Worm (Caenorhabditis elegans) whole organism, young adult: Measurements from ENCODE around the gene Y47D3A.31.
A peak's percentile ranks its signal among the peaks of the same experiment; 100 is the strongest.

Experiments
- B0019.2 ChIP-seq: fragments of 200-800 bp; sonication (Bioruptor generic); conservative IDR thresholded peaks from 2 replicates; pipeline ENCODE4 v1.3.6; 2022; ENCODE audit warnings: missing genetic modification reagents, missing genetic modification characterization, missing compliant biosample characterization
- C06A6.2 ChIP-seq: fragments of 200-800 bp; sonication (Bioruptor generic); conservative IDR thresholded peaks from 2 replicates; pipeline ENCODE4 v1.3.6; 2022; ENCODE audit warnings: missing genetic modification characterization, missing compliant biosample characterization
- D2030.7 ChIP-seq: fragments of 200-800 bp; sonication (Bioruptor generic); IDR thresholded peaks from 2 replicates; pipeline ENCODE4 v1.3.6; 2022; ENCODE audit warnings: missing genetic modification reagents, missing genetic modification characterization, missing compliant biosample characterization
- F33H1.4 ChIP-seq: fragments of 200-800 bp; sonication (Bioruptor generic); IDR thresholded peaks from 2 replicates; pipeline ENCODE4 v1.3.6; 2022; ENCODE audit warnings: missing genetic modification reagents, missing genetic modification characterization, missing compliant biosample characterization
- K11D2.4 ChIP-seq: fragments of 200-800 bp; sonication (Bioruptor generic); IDR thresholded peaks from 2 replicates; pipeline ENCODE4 v1.3.6; 2022; ENCODE audit warnings: missing genetic modification reagents, missing genetic modification characterization, missing compliant biosample characterization
- K12H6.12 ChIP-seq: fragments of 200-800 bp; sonication (Bioruptor generic); optimal IDR thresholded peaks from 2 replicates; lab custom pipeline; 2018; ENCODE audit warnings: mild to moderate bottlenecking, missing genetic modification characterization, missing compliant biosample characterization
- Y53G8AR.9 ChIP-seq: fragments of 200-800 bp; sonication (Bioruptor generic); conservative IDR thresholded peaks from 2 replicates; pipeline ENCODE4 v1.3.6; 2022; ENCODE audit warnings: missing genetic modification reagents, missing genetic modification characterization, missing compliant biosample characterization
- akir-1 ChIP-seq: fragments of 200-800 bp; sonication (Bioruptor generic); optimal IDR thresholded peaks from 2 replicates; lab custom pipeline; 2018; ENCODE audit warnings: mild to moderate bottlenecking, missing genetic modification characterization, moderate library complexity, missing compliant biosample characterization
- aptf-3 ChIP-seq: fragments of 200-800 bp; sonication (Bioruptor generic); IDR thresholded peaks from 2 replicates; pipeline ENCODE4 v1.3.6; 2022; ENCODE audit warnings: missing genetic modification characterization, missing compliant biosample characterization
- attf-3 ChIP-seq: fragments of 200-800 bp; sonication (Bioruptor generic); conservative IDR thresholded peaks from 2 replicates; pipeline ENCODE4 v1.3.6; 2022; ENCODE audit warnings: missing genetic modification reagents, missing genetic modification characterization, missing compliant biosample characterization
- bed-2 ChIP-seq: fragments of 200-800 bp; sonication (Bioruptor generic); IDR thresholded peaks from 2 replicates; pipeline ENCODE4 v1.3.6; 2022; ENCODE audit warnings: missing genetic modification reagents, missing genetic modification characterization, missing compliant biosample characterization
- cebp-1 ChIP-seq, 2 experiments: fragments of 200-800 bp in 1 of 2; sonication (Bioruptor generic) in 1 of 2; sonication (generic microtip) in 1 of 2; IDR thresholded peaks in 1 of 2; optimal IDR thresholded peaks in 1 of 2; 2 replicates each; pipeline versions ENCODE4 v1.3.6 to Lab custom; 2017 to 2022; ENCODE audit warnings: missing compliant biosample characterization in 2 of 2, missing genetic modification characterization in 2 of 2, mild to moderate bottlenecking in 1 of 2, missing genetic modification reagents in 1 of 2, moderate library complexity in 1 of 2
- ceh-58 ChIP-seq: fragments of 200-800 bp; sonication (Bioruptor generic); IDR thresholded peaks from 2 replicates; pipeline ENCODE4 v1.3.6; 2022; ENCODE audit warnings: missing genetic modification characterization, missing compliant biosample characterization
- ceh-79 ChIP-seq: sonication (generic microtip); optimal IDR thresholded peaks from 2 replicates; lab custom pipeline; 2017; ENCODE audit warnings: mild to moderate bottlenecking, missing genetic modification characterization, missing compliant biosample characterization
- egl-44 ChIP-seq: fragments of 200-800 bp; sonication (Bioruptor generic); IDR thresholded peaks from 2 replicates; pipeline ENCODE4 v1.3.6; 2022; ENCODE audit warnings: missing genetic modification reagents, missing genetic modification characterization, missing compliant biosample characterization
- egrh-3 ChIP-seq: fragments of 200-800 bp; sonication (Bioruptor generic); IDR thresholded peaks from 2 replicates; pipeline ENCODE4 v1.3.6; 2022; ENCODE audit warnings: missing genetic modification reagents, missing genetic modification characterization, missing compliant biosample characterization
- him-1 ChIP-seq: sonication (generic microtip); optimal IDR thresholded peaks from 2 replicates; lab custom pipeline; 2016; ENCODE audit warnings: missing genotype, missing genetic modification reagents, missing genetic modification characterization, missing compliant biosample characterization
- hmg-1.2 ChIP-seq: fragments of 200-800 bp; sonication (Bioruptor generic); IDR thresholded peaks from 2 replicates; pipeline ENCODE4 v1.3.6; 2022; ENCODE audit warnings: missing genetic modification reagents, missing genetic modification characterization, missing compliant biosample characterization
- hsf-1 ChIP-seq: fragments of 200-800 bp; sonication (Bioruptor generic); IDR thresholded peaks from 2 replicates; pipeline ENCODE4 v1.3.6; 2022; ENCODE audit warnings: missing genetic modification reagents, missing genetic modification characterization, missing compliant biosample characterization
- let-607 ChIP-seq, 2 experiments: fragments of 200-800 bp in 1 of 2; sonication (Bioruptor generic) in 1 of 2; sonication (generic microtip) in 1 of 2; optimal IDR thresholded peaks; 2 replicates each; lab custom pipeline; 2016 to 2018; ENCODE audit warnings: mild to moderate bottlenecking in 2 of 2, missing compliant biosample characterization in 2 of 2, missing genetic modification characterization in 2 of 2, moderate library complexity in 2 of 2, missing genotype in 1 of 2
- madf-6 ChIP-seq: fragments of 200-800 bp; sonication (Bioruptor generic); IDR thresholded peaks from 2 replicates; pipeline ENCODE4 v1.3.6; 2022; ENCODE audit warnings: missing genetic modification reagents, missing genetic modification characterization, missing compliant biosample characterization
- mcd-1 ChIP-seq: fragments of 200-800 bp; sonication (Bioruptor generic); IDR thresholded peaks from 2 replicates; pipeline ENCODE4 v1.3.6; 2022; ENCODE audit warnings: missing genetic modification reagents, missing genetic modification characterization, missing compliant biosample characterization
- nhr-80 ChIP-seq: sonication (generic microtip); optimal IDR thresholded peaks from 2 replicates; lab custom pipeline; 2016; ENCODE audit warnings: missing genetic modification characterization, missing compliant biosample characterization
- pbrm-1 ChIP-seq: fragments of 200-800 bp; sonication (Bioruptor generic); IDR thresholded peaks from 2 replicates; pipeline ENCODE4 v1.3.6; 2022; ENCODE audit warnings: missing genetic modification reagents, missing genetic modification characterization, missing compliant biosample characterization
- snpc-1.3 ChIP-seq: sonication (generic microtip); optimal IDR thresholded peaks from 2 replicates; lab custom pipeline; 2017; ENCODE audit warnings: missing genetic modification characterization, mild to moderate bottlenecking, missing compliant biosample characterization, antibody characterized with exemption, moderate library complexity, missing genotype, missing genetic modification reagents; ENCODE audit not compliant: insufficient read depth
- xnd-1 ChIP-seq: sonication (generic microtip); optimal IDR thresholded peaks from 2 replicates; lab custom pipeline; 2016; ENCODE audit warnings: missing genotype, missing genetic modification reagents, missing genetic modification characterization, missing compliant biosample characterization
- zfh-2 ChIP-seq: fragments of 200-800 bp; sonication (Bioruptor generic); conservative IDR thresholded peaks from 2 replicates; pipeline ENCODE4 v1.3.6; 2022; ENCODE audit warnings: missing genetic modification reagents, missing genetic modification characterization, missing compliant biosample characterization

Gene Y47D3A.31

ce11 chrIII:11170509-11170908 is 13.5 kb upstream of the Y47D3A.31 start:
- TF ChIP-seq madf-6 (GFP tag; lab: Robert Waterston, UW) (0 out of 2 replicates have a peak, but pooled peaks have one; percentile 34), attf-3 (no peak), xnd-1 (tag; lab: Kevin White, UChicago) (peak; percentile 19), him-1 (tag; lab: Kevin White, UChicago) (peak; percentile 94)

ce11 chrIII:11169680-11170079 is 12.7 kb upstream of the Y47D3A.31 start:
- TF ChIP-seq bed-2 (GFP tag; lab: Robert Waterston, UW) (no peak), egrh-3 (GFP tag; lab: Robert Waterston, UW) (peak; percentile 61; the same call in 1 of the 2 replicates), F33H1.4 (GFP tag; lab: Robert Waterston, UW) (no peak)

- TF ChIP-seq D2030.7 (0 out of 2 replicates have a peak, but pooled peaks have one; percentile 14), egrh-3 (GFP tag; lab: Robert Waterston, UW) (peak; percentile 6; the same call in 1 of the 2 replicates), hsf-1 (GFP tag; lab: Robert Waterston, UW) (peak; percentile 95), madf-6 (GFP tag; lab: Robert Waterston, UW) (0 out of 2 replicates have a peak, but pooled peaks have one; percentile 8)
Measured at ce11 chrIII:11160559-11160958, 3.6 kb upstream of the Y47D3A.31 start.

ce11 chrIII:11157916-11158315 is 917 bp upstream of the Y47D3A.31 start:
- TF ChIP-seq akir-1 = no peak
- TF ChIP-seq ceh-79 (tag; lab: Kevin White, UChicago) = no peak
- TF ChIP-seq aptf-3 (GFP tag; lab: Robert Waterston, UW) = no peak

ce11 chrIII:11154527-11154926 is 2.5 kb downstream of the Y47D3A.31 start, which contains the start of gene cku-70:
Gene cku-70, plus strand, starts transcription at chrIII:11154827.
- TF ChIP-seq B0019.2 (GFP tag; lab: Robert Waterston, UW) (0 out of 2 replicates have a peak, but pooled peaks have one; percentile 8), nhr-80 (no peak)

- peak; percentile 59; the same call in 1 of the 2 replicates for TF ChIP-seq hmg-1.2 (GFP tag; lab: Robert Waterston, UW)
- TF ChIP-seq K12H6.12 = no peak
- TF ChIP-seq Y53G8AR.9 = no peak
- TF ChIP-seq cebp-1 (GFP tag; IDR thresholded peaks at IDR 0.05; lab: Robert Waterston, UW) = peak; percentile 87
- peak; percentile 97 for TF ChIP-seq cebp-1 (tag; optimal IDR thresholded peaks at IDR 0.05; lab: Kevin White, UChicago)
- peak; percentile 75 for TF ChIP-seq zfh-2 (GFP tag; lab: Robert Waterston, UW)
- no peak for TF ChIP-seq K11D2.4
- TF ChIP-seq B0019.2 (GFP tag; lab: Robert Waterston, UW) = no peak
- no peak for TF ChIP-seq egl-44 (GFP tag; lab: Robert Waterston, UW)
- no peak for TF ChIP-seq nhr-80
- no peak for TF ChIP-seq pbrm-1 (GFP tag; lab: Robert Waterston, UW)
- no peak for TF ChIP-seq let-607 (tag; optimal IDR thresholded peaks at IDR 0.05; lab: Kevin White, UChicago)
- TF ChIP-seq mcd-1 (GFP tag; lab: Robert Waterston, UW) = no peak
- TF ChIP-seq C06A6.2 = no peak
Measured at ce11 chrIII:11149254-11149876, 7.6 kb downstream of the Y47D3A.31 start.

- TF ChIP-seq zfh-2 (GFP tag; lab: Robert Waterston, UW) = peak; percentile 77
- TF ChIP-seq snpc-1.3 (tag; lab: Kevin White, UChicago) = no peak
- no peak for TF ChIP-seq ceh-58
- peak; percentile 75; the same call in 1 of the 2 replicates for TF ChIP-seq egrh-3 (GFP tag; lab: Robert Waterston, UW)
Measured at ce11 chrIII:11142908-11143307, 14.1 kb downstream of the Y47D3A.31 start.
